Worm (Caenorhabditis elegans) whole organism, midembryonic: ENCODE data around the gene C01B10.9.

Source experiments
- flt-1 ChIP-seq: fragments of 200-800 bp; sonication (Bioruptor generic); IDR thresholded peaks from 2 replicates; pipeline ENCODE4 v1.3.6; 2022; ENCODE audit warnings: missing genetic modification characterization, missing compliant biosample characterization
- med-1 ChIP-seq: sonication (generic microtip); optimal IDR thresholded peaks from 2 replicates; lab custom pipeline; 2017; ENCODE audit warnings: missing genetic modification characterization, mild to moderate bottlenecking, missing compliant biosample characterization, antibody characterized with exemption, missing genetic modification reagents; ENCODE audit not compliant: insufficient read depth
- ref-1 ChIP-seq: fragments of 200-800 bp; sonication (Bioruptor generic); conservative IDR thresholded peaks from 2 replicates; pipeline ENCODE4 v1.3.6; 2022; ENCODE audit warnings: missing genetic modification reagents, missing genetic modification characterization, missing compliant biosample characterization

DNA sequence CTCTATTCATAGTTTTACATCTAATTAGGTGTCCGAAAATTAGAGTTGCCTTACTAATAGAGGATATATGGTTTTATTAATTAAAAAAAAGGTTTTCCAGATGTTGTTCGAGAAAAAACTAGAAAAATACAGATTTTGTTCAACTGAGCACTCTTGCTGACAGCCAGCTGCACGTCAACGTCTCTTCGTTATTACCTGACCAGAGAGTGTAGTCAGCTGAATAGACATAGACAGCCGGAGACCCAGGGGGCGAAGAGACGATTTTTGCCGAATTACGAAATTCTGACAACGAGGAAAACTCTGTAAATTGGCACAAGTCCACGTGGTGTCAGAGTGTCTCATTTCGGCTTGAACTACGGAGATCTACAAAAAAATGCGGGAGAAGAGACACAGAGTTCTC lies 13.4 kb upstream of the C01B10.9 start:
- TF ChIP-seq flt-1 (GFP tag; lab: Robert Waterston, UW) (no peak), med-1 (no peak), ref-1 (GFP tag; lab: Robert Waterston, UW) (no peak)
